Worm (Caenorhabditis elegans): ENCODE results near the gene cisd-1.

- TF ChIP-seq K12H6.12 (tag; optimal IDR thresholded peaks at IDR 0.05) = peak; percentile 4
- TF ChIP-seq nhr-90 (tag; optimal IDR thresholded peaks at IDR 0.05) = no peak
- TF ChIP-seq nhr-179 (tag; optimal IDR thresholded peaks at IDR 0.05) = no peak
- 0 out of 2 replicates have a peak, but pooled peaks have one; percentile 33 for TF ChIP-seq pbrm-1 (GFP tag; IDR thresholded peaks at IDR 0.05)
- TF ChIP-seq let-526 (GFP tag; IDR thresholded peaks at IDR 0.05) = no peak
- no peak for TF ChIP-seq ceh-79 (tag; optimal IDR thresholded peaks at IDR 0.05)
- TF ChIP-seq ztf-26 (tag; optimal IDR thresholded peaks at IDR 0.05) = no peak
- TF ChIP-seq F49E8.2 (tag; optimal IDR thresholded peaks at IDR 0.05; ENCODE audit: insufficient read depth) = no peak
- no peak for TF ChIP-seq dpl-1 (GFP tag; optimal IDR thresholded peaks at IDR 0.05)
- no peak for TF ChIP-seq snpc-1.3 (tag; optimal IDR thresholded peaks at IDR 0.05; ENCODE audit: insufficient read depth)
- TF ChIP-seq let-607 (tag; optimal IDR thresholded peaks at IDR 0.05) = no peak
- TF ChIP-seq lag-1 (GFP tag; IDR thresholded peaks at IDR 0.05) = no peak
- TF ChIP-seq sea-2 (GFP tag; IDR thresholded peaks at IDR 0.05) = no peak
- no peak for TF ChIP-seq aptf-3 (GFP tag; IDR thresholded peaks at IDR 0.05)
These were observed 4.9 kb downstream of the cisd-1 start, which contains the start of the genes aars-1 and rga-1 for ce11 chrII:11464427-11464944.

Data from whole organism, young adult.